Fruit fly (Drosophila melanogaster) whole organism, embryonic: ENCODE data around the gene Cyp1.
A peak's percentile ranks its signal among the peaks of the same experiment; 100 is the strongest.

ENCODE experiments used
- Atf3 ChIP-seq: fragments of 200-800 bp; sonication (Bioruptor generic); optimal IDR thresholded peaks from 3 replicates; lab custom pipeline; 2016; ENCODE audit warnings: missing biosample characterization, missing genetic modification characterization
- CG10147 ChIP-seq: fragments of 200-800 bp; sonication (Bioruptor generic); optimal IDR thresholded peaks from 2 replicates; lab custom pipeline; 2019; ENCODE audit warnings: missing biosample characterization, mild to moderate bottlenecking, missing genetic modification characterization, moderate library complexity
- CG10979 ChIP-seq: fragments of 200-800 bp; sonication (Bioruptor generic); optimal IDR thresholded peaks from 2 replicates; lab custom pipeline; 2018; ENCODE audit warnings: missing biosample characterization, mild to moderate bottlenecking, missing genetic modification characterization, moderate library complexity
- CG11695 ChIP-seq: fragments of 200-800 bp; sonication (Bioruptor generic); IDR thresholded peaks from 3 replicates; pipeline ENCODE4 v1.3.6; 2022; ENCODE audit warnings: missing biosample characterization, missing genetic modification characterization
- CG12659 ChIP-seq: fragments of 200-800 bp; sonication (Bioruptor generic); optimal IDR thresholded peaks from 3 replicates; lab custom pipeline; 2017; ENCODE audit warnings: mild to moderate bottlenecking, missing biosample characterization, missing genetic modification reagents, missing genetic modification characterization
- CG12744 ChIP-seq: fragments of 200-800 bp; sonication (Bioruptor generic); optimal IDR thresholded peaks from 2 replicates; lab custom pipeline; 2016; ENCODE audit warnings: missing biosample characterization, missing genetic modification characterization
- CG13287 ChIP-seq: fragments of 200-800 bp; sonication (Bioruptor generic); IDR thresholded peaks from 2 replicates; pipeline ENCODE4 v1.3.6; 2022; ENCODE audit warnings: missing biosample characterization, missing genetic modification characterization; ENCODE audit not compliant: partially characterized antibody
- CG13424 ChIP-seq: fragments of 200-800 bp; sonication (Bioruptor generic); optimal IDR thresholded peaks from 2 replicates; lab custom pipeline; 2019; ENCODE audit warnings: missing biosample characterization, mild to moderate bottlenecking, missing genetic modification characterization, moderate library complexity
- CG13775 ChIP-seq: fragments of 200-800 bp; sonication (Bioruptor generic); optimal IDR thresholded peaks from 3 replicates; lab custom pipeline; 2017; ENCODE audit warnings: missing biosample characterization, mild to moderate bottlenecking, missing genetic modification characterization
- CG15011 ChIP-seq: fragments of 200-800 bp; sonication (Bioruptor generic); optimal IDR thresholded peaks from 3 replicates; lab custom pipeline; 2018; ENCODE audit warnings: missing biosample characterization, mild to moderate bottlenecking, missing genetic modification characterization
- CG1603 ChIP-seq: fragments of 200-800 bp; sonication (Bioruptor generic); optimal IDR thresholded peaks from 2 replicates; lab custom pipeline; 2019; ENCODE audit warnings: missing biosample characterization, mild to moderate bottlenecking, missing genetic modification characterization, moderate library complexity
- CG2202 ChIP-seq: fragments of 200-800 bp; sonication (Bioruptor generic); optimal IDR thresholded peaks from 2 replicates; lab custom pipeline; 2018; ENCODE audit warnings: missing biosample characterization, mild to moderate bottlenecking, missing genetic modification characterization
- CG31365 ChIP-seq: fragments of 200-800 bp; sonication (Bioruptor generic); optimal IDR thresholded peaks from 2 replicates; lab custom pipeline; 2018; ENCODE audit warnings: missing biosample characterization, mild to moderate bottlenecking, missing genetic modification characterization
- CG4282 ChIP-seq: fragments of 200-800 bp; sonication (Bioruptor generic); optimal IDR thresholded peaks from 2 replicates; lab custom pipeline; 2016; ENCODE audit warnings: missing biosample characterization, missing genetic modification characterization
- CHES-1-like ChIP-seq: fragments of 200-800 bp; sonication (Bioruptor generic); optimal IDR thresholded peaks from 2 replicates; lab custom pipeline; 2016; ENCODE audit warnings: missing biosample characterization, missing genetic modification characterization
- D19B ChIP-seq: fragments of 200-800 bp; sonication (Bioruptor generic); optimal IDR thresholded peaks from 2 replicates; lab custom pipeline; 2017; ENCODE audit warnings: missing biosample characterization, mild to moderate bottlenecking, missing genetic modification characterization
- Dip3 ChIP-seq: fragments of 200-800 bp; sonication (Bioruptor generic); optimal IDR thresholded peaks from 3 replicates; lab custom pipeline; 2016; ENCODE audit warnings: missing biosample characterization, missing genetic modification characterization
- Doc3 ChIP-seq: fragments of 200-800 bp; sonication (Bioruptor generic); IDR thresholded peaks from 3 replicates; pipeline ENCODE4 v1.3.6; 2022; ENCODE audit warnings: missing biosample characterization, missing genetic modification characterization; ENCODE audit not compliant: partially characterized antibody
- Dref ChIP-seq: fragments of 200-800 bp; sonication (Bioruptor generic); IDR thresholded peaks from 2 replicates; pipeline ENCODE4 v1.3.6; 2022; ENCODE audit warnings: missing biosample characterization, missing genetic modification characterization
- Ets65A ChIP-seq: fragments of 200-800 bp; sonication (Bioruptor generic); peaks from one replicate; lab custom pipeline; 2016; ENCODE audit warnings: missing biosample characterization, missing genetic modification characterization
- HmgZ ChIP-seq: fragments of 200-800 bp; sonication (Bioruptor generic); optimal IDR thresholded peaks from 2 replicates; lab custom pipeline; 2018; ENCODE audit warnings: missing biosample characterization, mild to moderate bottlenecking, missing genetic modification characterization
- Hsf ChIP-seq: fragments of 200-800 bp; sonication (Bioruptor generic); optimal IDR thresholded peaks from 3 replicates; lab custom pipeline; 2016; ENCODE audit warnings: missing biosample characterization, missing genetic modification characterization
- Lhr ChIP-seq: fragments of 200-800 bp; sonication (Bioruptor generic); optimal IDR thresholded peaks from 3 replicates; lab custom pipeline; 2017; ENCODE audit warnings: mild to moderate bottlenecking, missing biosample characterization, missing genetic modification reagents, missing genetic modification characterization
- Meics ChIP-seq: fragments of 200-800 bp; sonication (Bioruptor generic); optimal IDR thresholded peaks from 2 replicates; lab custom pipeline; 2017; ENCODE audit warnings: missing biosample characterization, mild to moderate bottlenecking, missing genetic modification characterization
- NFAT ChIP-seq: fragments of 200-800 bp; sonication (Bioruptor generic); IDR thresholded peaks from 2 replicates; pipeline ENCODE4 v1.3.6; 2022; ENCODE audit warnings: missing biosample characterization, missing genetic modification characterization
- Opbp ChIP-seq: fragments of 200-800 bp; sonication (Bioruptor generic); IDR thresholded peaks from 3 replicates; pipeline ENCODE4 v1.3.6; 2022; ENCODE audit warnings: missing biosample characterization, missing genetic modification characterization; ENCODE audit not compliant: partially characterized antibody
- Stat92E ChIP-seq, 3 experiments: fragments of >200 bp in 2 of 3; fragments of 200-800 bp in 1 of 3; sonication (Bioruptor generic) in 1 of 3; optimal IDR thresholded peaks; 2 replicates each; lab custom pipeline; 2017 to 2019; ENCODE audit warnings: missing biosample characterization in 3 of 3, missing genetic modification characterization in 3 of 3, mild to moderate bottlenecking in 1 of 3, moderate library complexity in 1 of 3
- TFAM ChIP-seq: fragments of 200-800 bp; sonication (Bioruptor generic); optimal IDR thresholded peaks from 2 replicates; lab custom pipeline; 2017; ENCODE audit warnings: missing biosample characterization, missing genetic modification characterization, inconsistent platforms
- Xbp1 ChIP-seq: fragments of 200-800 bp; sonication (Bioruptor generic); optimal IDR thresholded peaks from 3 replicates; lab custom pipeline; 2016; ENCODE audit warnings: missing biosample characterization, mild to moderate bottlenecking, missing genetic modification characterization
- chif ChIP-seq, 2 experiments: fragments of 200-800 bp; sonication (Bioruptor generic); optimal IDR thresholded peaks; 3 replicates each; lab custom pipeline; 2016; ENCODE audit warnings: missing biosample characterization in 2 of 2, missing genetic modification characterization in 2 of 2
- chm ChIP-seq: fragments of 200-800 bp; sonication (Bioruptor generic); IDR thresholded peaks from 2 replicates; pipeline ENCODE4 v1.3.6; 2022; ENCODE audit warnings: missing biosample characterization, missing genetic modification characterization
- crol ChIP-seq: fragments of 200-800 bp; sonication (Bioruptor generic); IDR thresholded peaks from 2 replicates; pipeline ENCODE4 v1.3.6; 2022; ENCODE audit warnings: missing biosample characterization, missing genetic modification characterization
- danr ChIP-seq: fragments of 200-800 bp; sonication (Bioruptor generic); IDR thresholded peaks from 2 replicates; pipeline ENCODE4 v1.3.6; 2022; ENCODE audit warnings: missing biosample characterization, missing genetic modification characterization
- exex ChIP-seq: fragments of 200-800 bp; sonication (Bioruptor generic); optimal IDR thresholded peaks from 4 replicates; lab custom pipeline; 2018; ENCODE audit warnings: missing biosample characterization, mild to moderate bottlenecking, missing genetic modification characterization, moderate library complexity
- fd64A ChIP-seq: fragments of 200-800 bp; sonication (Bioruptor generic); optimal IDR thresholded peaks from 3 replicates; lab custom pipeline; 2018; ENCODE audit warnings: missing biosample characterization, mild to moderate bottlenecking, missing genetic modification characterization
- her ChIP-seq: fragments of 200-800 bp; sonication (Bioruptor generic); optimal IDR thresholded peaks from 2 replicates; lab custom pipeline; 2016; ENCODE audit warnings: missing biosample characterization, missing genetic modification characterization
- ind ChIP-seq: fragments of 200-800 bp; sonication (Bioruptor generic); optimal IDR thresholded peaks from 3 replicates; lab custom pipeline; 2016; ENCODE audit warnings: missing biosample characterization, missing genetic modification characterization
- knrl ChIP-seq: fragments of 200-800 bp; sonication (Bioruptor generic); IDR thresholded peaks from 3 replicates; pipeline ENCODE4 v1.3.6; 2022; ENCODE audit warnings: missing biosample characterization, missing genetic modification characterization; ENCODE audit not compliant: partially characterized antibody
- mam ChIP-seq: fragments of 200-800 bp; sonication (Bioruptor generic); optimal IDR thresholded peaks from 3 replicates; lab custom pipeline; 2016; ENCODE audit warnings: missing biosample characterization, missing genetic modification characterization
- prd ChIP-seq, 3 experiments: fragments of >200 bp in 2 of 3; fragments of 200-800 bp in 1 of 3; sonication (Bioruptor generic) in 1 of 3; optimal IDR thresholded peaks in 2 of 3; IDR thresholded peaks in 1 of 3; 2 replicates in 2 of 3; 3 replicates in 1 of 3; pipeline versions ENCODE4 v1.3.6 to Lab custom; 2017 to 2022; ENCODE audit warnings: missing biosample characterization in 1 of 3, missing genetic modification characterization in 1 of 3
- pros ChIP-seq: fragments of 200-800 bp; sonication (Bioruptor generic); optimal IDR thresholded peaks from 3 replicates; lab custom pipeline; 2019; ENCODE audit warnings: missing biosample characterization, mild to moderate bottlenecking, missing genetic modification characterization, moderate library complexity
- psq ChIP-seq: fragments of 200-800 bp; sonication (Bioruptor generic); optimal IDR thresholded peaks from 2 replicates; lab custom pipeline; 2017; ENCODE audit warnings: missing biosample characterization, missing genetic modification characterization
- ro ChIP-seq: fragments of 200-800 bp; sonication (Bioruptor generic); IDR thresholded peaks from 2 replicates; pipeline ENCODE4 v1.3.6; 2022; ENCODE audit warnings: missing biosample characterization, missing genetic modification characterization
- sima ChIP-seq: fragments of 200-800 bp; sonication (Bioruptor generic); optimal IDR thresholded peaks from 2 replicates; lab custom pipeline; 2016; ENCODE audit warnings: missing biosample characterization, missing genetic modification characterization
- sqz ChIP-seq: fragments of 200-800 bp; sonication (Bioruptor generic); optimal IDR thresholded peaks from 3 replicates; lab custom pipeline; 2018; ENCODE audit warnings: missing biosample characterization, mild to moderate bottlenecking, missing genetic modification characterization
- stwl ChIP-seq: fragments of 200-800 bp; sonication (Bioruptor generic); optimal IDR thresholded peaks from 3 replicates; lab custom pipeline; 2018; ENCODE audit warnings: missing biosample characterization, mild to moderate bottlenecking, missing genetic modification characterization, moderate library complexity
- tna ChIP-seq: fragments of 200-800 bp; sonication (Bioruptor generic); IDR thresholded peaks from 2 replicates; pipeline ENCODE4 v1.3.6; 2022; ENCODE audit warnings: missing biosample characterization, missing genetic modification characterization; ENCODE audit not compliant: partially characterized antibody
- zen2 ChIP-seq: fragments of 200-800 bp; sonication (Bioruptor generic); IDR thresholded peaks from 3 replicates; pipeline ENCODE4 v1.3.6; 2022; ENCODE audit warnings: missing biosample characterization, missing genetic modification characterization; ENCODE audit not compliant: partially characterized antibody
- zf30C ChIP-seq: fragments of 200-800 bp; sonication (Bioruptor generic); optimal IDR thresholded peaks from 3 replicates; lab custom pipeline; 2018; ENCODE audit warnings: missing biosample characterization, mild to moderate bottlenecking, missing genetic modification characterization

Cyp1 gene

DNA sequence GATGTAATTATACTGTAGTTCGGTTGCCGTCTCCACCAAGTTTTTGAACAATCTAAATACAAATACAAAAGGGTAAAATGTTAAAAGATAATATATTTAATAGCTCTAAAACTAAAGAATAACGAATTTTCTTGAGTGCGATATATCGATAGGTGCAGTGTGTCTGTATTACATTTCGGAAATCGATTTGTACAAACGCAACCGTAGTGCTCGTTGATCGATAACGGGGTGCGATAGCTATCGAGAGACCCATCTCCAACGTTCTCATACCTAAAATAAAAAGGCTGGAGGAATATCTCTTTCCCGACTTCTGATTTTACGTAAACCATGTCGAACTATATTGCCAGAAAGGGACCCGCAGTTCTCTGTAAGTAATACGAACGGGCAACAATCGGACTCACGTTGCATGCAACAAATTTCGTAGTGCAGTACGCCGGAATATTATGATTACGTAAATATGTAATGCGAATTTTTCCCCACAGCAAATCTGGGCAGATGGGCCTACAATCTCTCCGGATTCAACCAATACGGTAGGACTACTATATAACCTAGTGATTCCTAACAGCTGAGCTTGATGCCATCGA is 34.0 kb downstream of the Cyp1 start, which contains the start of gene UQCR-14 (continued):
- TF ChIP-seq Xbp1 = peak; percentile 45
- TF ChIP-seq HmgZ (tag; lab: Kevin White, UChicago) = peak; percentile 80
- no peak for TF ChIP-seq sqz (GFP tag; lab: Kevin White, UChicago)
- TF ChIP-seq prd (optimal IDR thresholded peaks at IDR 0.05; lab: Kevin White, UChicago) = no peak
- no peak for TF ChIP-seq prd (GFP tag; IDR thresholded peaks at IDR 0.05; lab: Robert Waterston, UW)
- peak; percentile 40 for TF ChIP-seq zf30C (GFP tag; lab: Kevin White, UChicago)
- TF ChIP-seq CHES-1-like (GFP tag; lab: Kevin White, UChicago) = peak; percentile 28
- TF ChIP-seq CG11695 (GFP tag; lab: Robert Waterston, UW) = no peak
- no peak for TF ChIP-seq Atf3 (GFP tag; lab: Kevin White, UChicago)
- TF ChIP-seq Opbp (GFP tag; lab: Robert Waterston, UW) = peak; percentile 98
- TF ChIP-seq CG13424 (tag; lab: Kevin White, UChicago) = no peak
- TF ChIP-seq knrl = peak; percentile 96
- peak; percentile 17 for TF ChIP-seq CG10147 (GFP tag; lab: Kevin White, UChicago)
- TF ChIP-seq Dip3 (GFP tag; lab: Kevin White, UChicago) = no peak
- TF ChIP-seq ro (GFP tag; lab: Robert Waterston, UW) = no peak
- TF ChIP-seq TFAM (GFP tag; lab: Kevin White, UChicago) = no peak
- no peak for TF ChIP-seq ind (GFP tag; lab: Kevin White, UChicago)
- no peak for TF ChIP-seq chif (GFP tag; optimal IDR thresholded peaks at IDR 0.05; lab: Kevin White, UChicago)
- no peak for TF ChIP-seq exex (tag; lab: Kevin White, UChicago)
- peak; percentile 87 for TF ChIP-seq CG12659
- peak; percentile 66 for TF ChIP-seq Lhr (GFP tag; lab: Kevin White, UChicago)
- peak; percentile 37 for TF ChIP-seq Meics (GFP tag; lab: Kevin White, UChicago)
- TF ChIP-seq NFAT = peak; percentile 36; the same call in 1 of the 2 replicates
- peak; percentile 12 for TF ChIP-seq CG13775 (GFP tag; lab: Kevin White, UChicago)
- TF ChIP-seq Doc3 = peak; percentile 89
- TF ChIP-seq Stat92E (GFP tag; optimal IDR thresholded peaks at IDR 0.05; lab: Kevin White, UChicago) = no peak
- TF ChIP-seq danr (GFP tag; lab: Robert Waterston, UW) = no peak
- TF ChIP-seq CG2202 (tag; lab: Kevin White, UChicago) = no peak
- peak; percentile 34 for TF ChIP-seq Hsf (GFP tag; lab: Kevin White, UChicago)
- TF ChIP-seq chm (GFP tag; lab: Robert Waterston, UW) = no peak
- no peak for TF ChIP-seq CG31365 (tag; lab: Kevin White, UChicago)
- no peak for TF ChIP-seq CG4282
- no peak for TF ChIP-seq D19B
- peak; percentile 91; the same call in 2 of the 3 replicates for TF ChIP-seq zen2 (GFP tag; lab: Robert Waterston, UW)
- no peak for TF ChIP-seq fd64A (GFP tag; lab: Kevin White, UChicago)
- no peak for TF ChIP-seq pros (GFP tag; lab: Kevin White, UChicago)
- TF ChIP-seq sima (GFP tag; lab: Kevin White, UChicago) = no peak
- TF ChIP-seq CG12744 (GFP tag; lab: Kevin White, UChicago) = no peak
- TF ChIP-seq mam (GFP tag; lab: Kevin White, UChicago) = peak; percentile 43
- peak; percentile 90 for TF ChIP-seq stwl (tag; lab: Kevin White, UChicago)
- no peak for TF ChIP-seq crol (GFP tag; lab: Robert Waterston, UW)
- no peak for TF ChIP-seq her (GFP tag; lab: Kevin White, UChicago)
- peak; percentile 73 for TF ChIP-seq CG1603 (tag; lab: Kevin White, UChicago)
- TF ChIP-seq psq (GFP tag; lab: Kevin White, UChicago) = no peak
- peak; percentile 99 for TF ChIP-seq Dref (GFP tag; lab: Robert Waterston, UW)
- peak; percentile 98 for TF ChIP-seq CG13287 (GFP tag; lab: Robert Waterston, UW)
- TF ChIP-seq CG15011 (GFP tag; lab: Kevin White, UChicago) = no peak
- peak; percentile 32 for TF ChIP-seq CG10979 (tag; lab: Kevin White, UChicago)
- peak; percentile 97 for TF ChIP-seq tna
- peak; percentile 67 for TF ChIP-seq Ets65A (GFP tag; lab: Kevin White, UChicago)
